Fruit fly (Drosophila melanogaster) whole organism, embryonic: ENCODE measurements around the gene CG13075.
A peak's percentile ranks its signal among the peaks of the same experiment; 100 is the strongest.

ENCODE experiments used
- Aef1 ChIP-seq: fragments of 200-800 bp; sonication (Bioruptor generic); IDR thresholded peaks from 3 replicates; pipeline ENCODE4 v1.3.6; 2022; ENCODE audit warnings: missing biosample characterization, missing genetic modification characterization
- CG11093 ChIP-seq: fragments of 200-800 bp; sonication (Bioruptor generic); IDR thresholded peaks from 3 replicates; pipeline ENCODE4 v1.3.6; 2022; ENCODE audit warnings: missing biosample characterization, missing genetic modification characterization
- CG11247 ChIP-seq: fragments of 200-800 bp; sonication (Bioruptor generic); IDR thresholded peaks from 2 replicates; pipeline ENCODE4 v1.3.6; 2022; ENCODE audit warnings: missing biosample characterization, missing genetic modification characterization
- CG1233 ChIP-seq: fragments of 200-800 bp; sonication (Bioruptor generic); optimal IDR thresholded peaks from 4 replicates; lab custom pipeline; 2018; ENCODE audit warnings: missing biosample characterization, mild to moderate bottlenecking, missing genetic modification characterization
- CG14050 ChIP-seq: fragments of 200-800 bp; sonication (Bioruptor generic); IDR thresholded peaks from 3 replicates; pipeline ENCODE4 v1.3.6; 2022; ENCODE audit warnings: missing biosample characterization, missing genetic modification characterization
- CG16779 ChIP-seq: fragments of 200-800 bp; sonication (Bioruptor generic); IDR thresholded peaks from 2 replicates; pipeline ENCODE4 v1.3.6; 2022; ENCODE audit warnings: missing biosample characterization, missing genetic modification characterization
- CG17912 ChIP-seq: fragments of 200-800 bp; sonication (Bioruptor generic); optimal IDR thresholded peaks from 2 replicates; lab custom pipeline; 2018; ENCODE audit warnings: missing biosample characterization, mild to moderate bottlenecking, missing genetic modification characterization
- CG18262 ChIP-seq: fragments of 200-800 bp; optimal IDR thresholded peaks from 3 replicates; lab custom pipeline; 2019; ENCODE audit warnings: missing biosample characterization, mild to moderate bottlenecking, missing genetic modification characterization, moderate library complexity
- CG3065 ChIP-seq: fragments of 200-800 bp; sonication (Bioruptor generic); optimal IDR thresholded peaks from 2 replicates; lab custom pipeline; 2016; ENCODE audit warnings: missing biosample characterization, missing genetic modification characterization
- CG3407 ChIP-seq: fragments of 200-800 bp; sonication (Bioruptor generic); optimal IDR thresholded peaks from 2 replicates; lab custom pipeline; 2018; ENCODE audit warnings: missing biosample characterization, mild to moderate bottlenecking, missing genetic modification characterization
- CG4404 ChIP-seq: fragments of 200-800 bp; sonication (Bioruptor generic); IDR thresholded peaks from 2 replicates; pipeline ENCODE4 v1.3.6; 2022; ENCODE audit warnings: missing biosample characterization, missing genetic modification characterization
- CG5180 ChIP-seq: fragments of 200-800 bp; sonication (Bioruptor generic); optimal IDR thresholded peaks from 3 replicates; lab custom pipeline; 2017; ENCODE audit warnings: missing biosample characterization, missing genetic modification characterization, mild to moderate bottlenecking, moderate library complexity, missing genetic modification reagents
- CG6254 ChIP-seq: fragments of 200-800 bp; sonication (Bioruptor generic); optimal IDR thresholded peaks from 3 replicates; lab custom pipeline; 2017; ENCODE audit warnings: mild to moderate bottlenecking, missing biosample characterization, missing genetic modification reagents, missing genetic modification characterization
- CG9817 ChIP-seq: fragments of 200-800 bp; sonication (Bioruptor generic); optimal IDR thresholded peaks from 2 replicates; lab custom pipeline; 2018; ENCODE audit warnings: missing biosample characterization, mild to moderate bottlenecking, missing genetic modification characterization, moderate library complexity
- CG9876 ChIP-seq: fragments of 200-800 bp; sonication (Bioruptor generic); optimal IDR thresholded peaks from 2 replicates; lab custom pipeline; 2016; ENCODE audit warnings: missing biosample characterization, missing genetic modification characterization
- CoRest ChIP-seq: fragments of 200-800 bp; sonication (Bioruptor generic); optimal IDR thresholded peaks from 3 replicates; lab custom pipeline; 2018; ENCODE audit warnings: missing biosample characterization, mild to moderate bottlenecking, missing genetic modification characterization, moderate library complexity
- Dbx ChIP-seq: fragments of 200-800 bp; sonication (Bioruptor generic); IDR thresholded peaks from 3 replicates; pipeline ENCODE4 v1.3.6; 2022; ENCODE audit warnings: missing biosample characterization, missing genetic modification characterization
- Dfd ChIP-seq, 2 experiments: fragments of >200 bp; optimal IDR thresholded peaks; 2 replicates each; lab custom pipeline; 2017; ENCODE audit warnings: missing biosample characterization in 2 of 2, missing genetic modification characterization in 2 of 2
- Ets97D ChIP-seq: fragments of 200-800 bp; sonication (Bioruptor generic); optimal IDR thresholded peaks from 3 replicates; lab custom pipeline; 2016; ENCODE audit warnings: missing biosample characterization, missing genetic modification characterization
- Gsc ChIP-seq: fragments of 200-800 bp; sonication (Bioruptor generic); IDR thresholded peaks from 2 replicates; pipeline ENCODE4 v1.3.6; 2022; ENCODE audit warnings: missing biosample characterization, missing genetic modification characterization
- Hsf ChIP-seq: fragments of 200-800 bp; sonication (Bioruptor generic); optimal IDR thresholded peaks from 3 replicates; lab custom pipeline; 2016; ENCODE audit warnings: missing biosample characterization, missing genetic modification characterization
- Kr ChIP-seq: fragments of 200-800 bp; sonication (Bioruptor generic); optimal IDR thresholded peaks from 2 replicates; lab custom pipeline; 2017; ENCODE audit warnings: missing biosample characterization, mild to moderate bottlenecking, missing genetic modification characterization
- Lim3 ChIP-seq: fragments of 200-800 bp; sonication (Bioruptor generic); IDR thresholded peaks from 2 replicates; pipeline ENCODE4 v1.3.6; 2022; ENCODE audit warnings: missing biosample characterization, missing genetic modification characterization
- Lpt ChIP-seq: fragments of >200 bp; optimal IDR thresholded peaks from 2 replicates; lab custom pipeline; 2018; ENCODE audit warnings: missing biosample characterization, missing genetic modification characterization
- Max ChIP-seq: fragments of 200-800 bp; sonication (Bioruptor generic); optimal IDR thresholded peaks from 2 replicates; lab custom pipeline; 2016; ENCODE audit warnings: missing biosample characterization, mild to moderate bottlenecking, missing genetic modification characterization
- Nf-YA ChIP-seq: fragments of 200-800 bp; sonication (Bioruptor generic); IDR thresholded peaks from 2 replicates; pipeline ENCODE4 v1.3.6; 2022; ENCODE audit warnings: missing biosample characterization, missing genetic modification characterization
- TFAM ChIP-seq: fragments of 200-800 bp; sonication (Bioruptor generic); optimal IDR thresholded peaks from 2 replicates; lab custom pipeline; 2017; ENCODE audit warnings: missing biosample characterization, missing genetic modification characterization, inconsistent platforms
- aop ChIP-seq: fragments of 200-800 bp; sonication (Bioruptor generic); IDR thresholded peaks from 2 replicates; pipeline ENCODE4 v1.3.6; 2022; ENCODE audit warnings: missing biosample characterization, missing genetic modification characterization
- ash1 ChIP-seq: fragments of 200-800 bp; sonication (Bioruptor generic); optimal IDR thresholded peaks from 2 replicates; lab custom pipeline; 2018; ENCODE audit warnings: missing biosample characterization, mild to moderate bottlenecking, missing genetic modification characterization
- cas ChIP-seq: fragments of 200-800 bp; sonication (Bioruptor generic); IDR thresholded peaks from 2 replicates; pipeline ENCODE4 v1.3.6; 2022; ENCODE audit warnings: missing biosample characterization, missing genetic modification characterization
- dmrt11E ChIP-seq: fragments of 200-800 bp; sonication (Bioruptor generic); optimal IDR thresholded peaks from 3 replicates; lab custom pipeline; 2018; ENCODE audit warnings: missing biosample characterization, mild to moderate bottlenecking, missing genetic modification characterization, moderate library complexity
- dpn ChIP-seq, 2 experiments: fragments of 200-800 bp; sonication (Bioruptor generic); optimal IDR thresholded peaks; 3 replicates each; lab custom pipeline; 2016; ENCODE audit warnings: missing biosample characterization in 2 of 2, missing genetic modification characterization in 2 of 2
- dysf ChIP-seq: fragments of 200-800 bp; sonication (Bioruptor generic); IDR thresholded peaks from 3 replicates; pipeline ENCODE4 v1.3.6; 2022; ENCODE audit warnings: missing biosample characterization, missing genetic modification characterization
- emc ChIP-seq: fragments of 200-800 bp; sonication (Bioruptor generic); optimal IDR thresholded peaks from 2 replicates; lab custom pipeline; 2016; ENCODE audit warnings: missing biosample characterization, missing genetic modification characterization
- fd102C ChIP-seq: fragments of 200-800 bp; sonication (Bioruptor generic); optimal IDR thresholded peaks from 2 replicates; lab custom pipeline; 2018; ENCODE audit warnings: missing biosample characterization, mild to moderate bottlenecking, missing genetic modification characterization, moderate library complexity
- fd96Cb ChIP-seq: fragments of 200-800 bp; sonication (Bioruptor generic); optimal IDR thresholded peaks from 2 replicates; lab custom pipeline; 2018; ENCODE audit warnings: missing biosample characterization, mild to moderate bottlenecking, missing genetic modification characterization, moderate library complexity
- gce ChIP-seq: fragments of 200-800 bp; sonication (Bioruptor generic); IDR thresholded peaks from 3 replicates; pipeline ENCODE4 v1.3.6; 2022; ENCODE audit warnings: missing biosample characterization, missing genetic modification characterization
- gt ChIP-seq: fragments of 200-800 bp; sonication (Bioruptor generic); IDR thresholded peaks from 2 replicates; pipeline ENCODE4 v1.3.6; 2022; ENCODE audit warnings: missing biosample characterization, missing genetic modification characterization
- insv ChIP-seq, 2 experiments: fragments of 200-800 bp; sonication (Bioruptor generic); optimal IDR thresholded peaks; 3 replicates each; lab custom pipeline; 2016 to 2018; ENCODE audit warnings: missing biosample characterization in 2 of 2, missing genetic modification characterization in 2 of 2
- luna ChIP-seq: fragments of 200-800 bp; sonication (Bioruptor generic); optimal IDR thresholded peaks from 2 replicates; lab custom pipeline; 2016; ENCODE audit warnings: missing biosample characterization, missing genetic modification characterization
- nom ChIP-seq: fragments of 200-800 bp; sonication (Bioruptor generic); optimal IDR thresholded peaks from 2 replicates; lab custom pipeline; 2017; ENCODE audit warnings: missing biosample characterization, missing genetic modification characterization, mild to moderate bottlenecking, moderate library complexity, missing genetic modification reagents
- prd ChIP-seq, 3 experiments: fragments of >200 bp in 2 of 3; fragments of 200-800 bp in 1 of 3; sonication (Bioruptor generic) in 1 of 3; optimal IDR thresholded peaks in 2 of 3; IDR thresholded peaks in 1 of 3; 2 replicates in 2 of 3; 3 replicates in 1 of 3; pipeline versions ENCODE4 v1.3.6 to Lab custom; 2017 to 2022; ENCODE audit warnings: missing biosample characterization in 1 of 3, missing genetic modification characterization in 1 of 3
- psq ChIP-seq: fragments of 200-800 bp; sonication (Bioruptor generic); optimal IDR thresholded peaks from 2 replicates; lab custom pipeline; 2017; ENCODE audit warnings: missing biosample characterization, missing genetic modification characterization
- pzg ChIP-seq: fragments of 200-800 bp; sonication (Bioruptor generic); optimal IDR thresholded peaks from 3 replicates; lab custom pipeline; 2018; ENCODE audit warnings: missing biosample characterization, mild to moderate bottlenecking, missing genetic modification characterization, moderate library complexity
- scrt ChIP-seq: fragments of 200-800 bp; sonication (Bioruptor generic); optimal IDR thresholded peaks from 2 replicates; lab custom pipeline; 2018; ENCODE audit warnings: missing biosample characterization, mild to moderate bottlenecking, missing genetic modification characterization, moderate library complexity
- slp2 ChIP-seq: fragments of 200-800 bp; sonication (Bioruptor generic); optimal IDR thresholded peaks from 2 replicates; lab custom pipeline; 2016; ENCODE audit warnings: missing biosample characterization, missing genetic modification characterization
- tap ChIP-seq: fragments of 200-800 bp; optimal IDR thresholded peaks from 3 replicates; lab custom pipeline; 2019; ENCODE audit warnings: missing biosample characterization, mild to moderate bottlenecking, missing genetic modification characterization, moderate library complexity
- tgo ChIP-seq: fragments of 200-800 bp; sonication (Bioruptor generic); IDR thresholded peaks from 3 replicates; pipeline ENCODE4 v1.3.6; 2022; ENCODE audit warnings: missing biosample characterization, missing genetic modification characterization
- tup ChIP-seq: fragments of 200-800 bp; sonication (Bioruptor generic); optimal IDR thresholded peaks from 2 replicates; lab custom pipeline; 2016; ENCODE audit warnings: missing biosample characterization, mild to moderate bottlenecking, missing genetic modification characterization, moderate library complexity
- vnd ChIP-seq: fragments of 200-800 bp; sonication (Bioruptor generic); IDR thresholded peaks from 3 replicates; pipeline ENCODE4 v1.3.6; 2022; ENCODE audit warnings: missing biosample characterization, missing genetic modification characterization; ENCODE audit not compliant: partially characterized antibody
- vvl ChIP-seq: fragments of 200-800 bp; sonication (Bioruptor generic); IDR thresholded peaks from 2 replicates; pipeline ENCODE4 v1.3.6; 2022; ENCODE audit warnings: missing biosample characterization, missing genetic modification characterization

The CG13075 gene

DNA sequence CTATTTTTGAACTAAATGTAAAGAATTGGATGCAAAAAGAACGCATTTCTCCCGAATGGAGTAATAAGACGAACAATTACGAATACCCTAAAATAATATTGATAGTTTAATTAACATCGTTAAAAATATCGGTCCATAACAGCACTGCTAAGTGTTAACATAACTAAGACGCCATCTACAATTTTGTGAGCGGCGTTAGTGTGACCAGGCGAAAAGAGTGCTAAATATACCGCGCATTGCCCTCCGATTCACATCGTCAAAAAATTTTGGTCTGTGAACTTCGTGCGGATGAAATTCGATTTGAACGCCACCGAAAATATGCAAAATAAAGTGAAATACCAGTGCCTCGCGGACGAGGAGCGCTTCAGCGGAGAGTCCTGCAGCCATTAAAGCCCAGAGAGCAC lies 32.1 kb upstream of the CG13075 start, which contains the start of gene Mbs (continued):
- TF ChIP-seq gt (GFP tag; lab: Robert Waterston, UW): no peak
- no peak for TF ChIP-seq Dfd (GFP tag; optimal IDR thresholded peaks at IDR 0.05; lab: Kevin White, UChicago)
- no peak for TF ChIP-seq scrt
- TF ChIP-seq aop: no peak
- TF ChIP-seq Lim3 (GFP tag; lab: Robert Waterston, UW): no peak
- TF ChIP-seq CG6254 (GFP tag; lab: Kevin White, UChicago): no peak
- TF ChIP-seq insv (GFP tag; optimal IDR thresholded peaks at IDR 0.05; lab: Kevin White, UChicago): peak in 1 of 2 experiments; percentile 41
- no peak for TF ChIP-seq TFAM (GFP tag; lab: Kevin White, UChicago)
- TF ChIP-seq Aef1 (GFP tag; lab: Robert Waterston, UW): no peak
- TF ChIP-seq slp2 (GFP tag; lab: Kevin White, UChicago): no peak
- TF ChIP-seq CG1233 (GFP tag; lab: Kevin White, UChicago): peak; percentile 55
- peak; percentile 48 for TF ChIP-seq CG17912
- TF ChIP-seq CG11247 (GFP tag; lab: Robert Waterston, UW): no peak
- no peak; the same call in 2 of the 3 replicates for TF ChIP-seq vnd (GFP tag; lab: Robert Waterston, UW)
- TF ChIP-seq tap (tag; lab: Kevin White, UChicago): peak; percentile 24
- no peak for TF ChIP-seq CG3407 (GFP tag; lab: Kevin White, UChicago)
- TF ChIP-seq CG11093 (GFP tag; lab: Robert Waterston, UW): no peak
- no peak for TF ChIP-seq Lpt (GFP tag; lab: Kevin White, UChicago)
- peak; percentile 47 for TF ChIP-seq vvl (GFP tag; lab: Robert Waterston, UW)
- no peak for TF ChIP-seq Hsf (GFP tag; lab: Kevin White, UChicago)
- peak; percentile 27 for TF ChIP-seq Ets97D
- no peak for TF ChIP-seq Nf-YA
- peak; percentile 58 for TF ChIP-seq nom (GFP tag; lab: Kevin White, UChicago)
- TF ChIP-seq dmrt11E (tag; lab: Kevin White, UChicago): no peak
- TF ChIP-seq prd (optimal IDR thresholded peaks at IDR 0.05; lab: Kevin White, UChicago): no peak
- 0 out of 3 replicates have a peak, but pooled peaks have one; percentile 10 for TF ChIP-seq prd (GFP tag; IDR thresholded peaks at IDR 0.05; lab: Robert Waterston, UW)
- no peak for TF ChIP-seq Max (GFP tag; lab: Kevin White, UChicago)
- TF ChIP-seq Gsc (GFP tag; lab: Robert Waterston, UW): no peak
- TF ChIP-seq CG16779 (GFP tag; lab: Robert Waterston, UW): no peak
- no peak for TF ChIP-seq fd102C
- no peak for TF ChIP-seq emc (GFP tag; lab: Kevin White, UChicago)
- TF ChIP-seq CG5180: no peak
- no peak for TF ChIP-seq luna (GFP tag; lab: Kevin White, UChicago)
- TF ChIP-seq Kr (GFP tag; lab: Kevin White, UChicago): no peak
- TF ChIP-seq tup (GFP tag; lab: Kevin White, UChicago): no peak
- TF ChIP-seq CG4404 (GFP tag; lab: Robert Waterston, UW): no peak
- TF ChIP-seq dpn (GFP tag; optimal IDR thresholded peaks at IDR 0.05; lab: Kevin White, UChicago): no peak
- TF ChIP-seq CG18262 (tag; lab: Kevin White, UChicago): no peak
- TF ChIP-seq gce (GFP tag; lab: Robert Waterston, UW): no peak
- no peak for TF ChIP-seq CG9876 (GFP tag; lab: Kevin White, UChicago)
- no peak for TF ChIP-seq ash1 (GFP tag; lab: Kevin White, UChicago)
- TF ChIP-seq CG3065 (GFP tag; lab: Kevin White, UChicago): no peak
- no peak for TF ChIP-seq dysf (GFP tag; lab: Robert Waterston, UW)
- TF ChIP-seq psq: no peak
- TF ChIP-seq fd96Cb (tag; lab: Kevin White, UChicago): no peak
- peak; percentile 80 for TF ChIP-seq pzg (GFP tag; lab: Kevin White, UChicago)
- TF ChIP-seq CG14050 (GFP tag; lab: Robert Waterston, UW): no peak
- TF ChIP-seq Dbx (GFP tag; lab: Robert Waterston, UW): peak; percentile 19; the same call in 1 of the 3 replicates
- peak; percentile 11 for TF ChIP-seq CG9817 (tag; lab: Kevin White, UChicago)
- TF ChIP-seq cas (GFP tag; lab: Robert Waterston, UW): no peak
- no peak for TF ChIP-seq tgo (GFP tag; lab: Robert Waterston, UW)
- no peak for TF ChIP-seq CoRest (tag; lab: Kevin White, UChicago)
